Fruit fly (Drosophila melanogaster) whole organism, embryonic: ENCODE measurements around the gene Dlc90F.

Experiments used
- CG3995 ChIP-seq: fragments of 200-800 bp; sonication (Bioruptor generic); optimal IDR thresholded peaks from 3 replicates; lab custom pipeline; 2016; ENCODE audit warnings: missing biosample characterization, missing genetic modification characterization
- Deaf1 ChIP-seq: fragments of 200-800 bp; optimal IDR thresholded peaks from 3 replicates; lab custom pipeline; 2019; ENCODE audit warnings: missing biosample characterization, mild to moderate bottlenecking, missing genetic modification characterization, moderate library complexity
- Dll ChIP-seq: fragments of 200-800 bp; sonication (Bioruptor generic); IDR thresholded peaks from 4 replicates; pipeline ENCODE4 v1.3.6; 2022; ENCODE audit warnings: missing biosample characterization, missing genetic modification characterization; ENCODE audit not compliant: partially characterized antibody
- NC2β ChIP-seq: fragments of 200-800 bp; sonication (Bioruptor generic); optimal IDR thresholded peaks from 2 replicates; lab custom pipeline; 2016; ENCODE audit warnings: missing biosample characterization, missing genetic modification characterization
- bowl ChIP-seq: fragments of 200-800 bp; sonication (Bioruptor generic); IDR thresholded peaks from 2 replicates; pipeline ENCODE4 v1.3.6; 2022; ENCODE audit warnings: missing biosample characterization, missing genetic modification characterization
- caup ChIP-seq: fragments of 200-800 bp; sonication (Bioruptor generic); optimal IDR thresholded peaks from 3 replicates; lab custom pipeline; 2017; ENCODE audit warnings: missing biosample characterization, mild to moderate bottlenecking, missing genetic modification characterization, moderate library complexity; ENCODE audit not compliant: severe bottlenecking
- chn ChIP-seq: fragments of 200-800 bp; sonication (Bioruptor generic); optimal IDR thresholded peaks from 2 replicates; lab custom pipeline; 2016; ENCODE audit warnings: missing biosample characterization, missing genetic modification characterization
- crol ChIP-seq: fragments of 200-800 bp; sonication (Bioruptor generic); IDR thresholded peaks from 2 replicates; pipeline ENCODE4 v1.3.6; 2022; ENCODE audit warnings: missing biosample characterization, missing genetic modification characterization
- nerfin-2 ChIP-seq: fragments of 200-800 bp; sonication (Bioruptor generic); IDR thresholded peaks from 2 replicates; pipeline ENCODE4 v1.3.6; 2022; ENCODE audit warnings: missing biosample characterization, missing genetic modification characterization; ENCODE audit not compliant: partially characterized antibody
- pan ChIP-seq, 4 experiments: fragments of >200 bp in 3 of 4; fragments of 200-800 bp in 1 of 4; sonication (Bioruptor generic) in 1 of 4; optimal IDR thresholded peaks in 3 of 4; IDR thresholded peaks in 1 of 4; 2 replicates each; pipeline versions ENCODE4 v1.3.6 to Lab custom; 2017 to 2022; ENCODE audit warnings: missing biosample characterization in 2 of 4, missing genetic modification characterization in 2 of 4, mixed read lengths in 1 of 4
- scrt ChIP-seq: fragments of 200-800 bp; sonication (Bioruptor generic); optimal IDR thresholded peaks from 2 replicates; lab custom pipeline; 2018; ENCODE audit warnings: missing biosample characterization, mild to moderate bottlenecking, missing genetic modification characterization, moderate library complexity

- TF ChIP-seq bowl (no peak), Deaf1 (tag; lab: Kevin White, UChicago) (peak; percentile 87), chn (no peak), crol (GFP tag; lab: Robert Waterston, UW) (peak; percentile 77), nerfin-2 (GFP tag; lab: Robert Waterston, UW) (no peak), pan (optimal IDR thresholded peaks at IDR 0.05; lab: Kevin White, UChicago) (no peak), pan (GFP tag; optimal IDR thresholded peaks at IDR 0.05 in 1 of 2, IDR thresholded peaks at IDR 0.05 in 1 of 2) (no peak), caup (GFP tag; lab: Kevin White, UChicago) (no peak), Dll (GFP tag; lab: Robert Waterston, UW) (no peak), NC2β (no peak), CG3995 (no peak), scrt (GFP tag; lab: Kevin White, UChicago) (peak; percentile 41)
Observed at dm6 chr3R:18314320-18314719, 15.3 kb downstream of the Dlc90F start, which contains the start of gene PKD.
